Worm (Caenorhabditis elegans) whole organism, L2 larva: ENCODE measurements around the gene syf-2.

Experiments used
- aly-2 ChIP-seq: fragments of 150-350 bp; optimal IDR thresholded peaks from 2 replicates; lab custom pipeline; 2014; ENCODE audit warnings: missing biosample characterization, missing genetic modification characterization
- ama-1 ChIP-seq: fragments of 150-350 bp; optimal IDR thresholded peaks from 2 replicates; lab custom pipeline; 2018; ENCODE audit warnings: inconsistent platforms
- ceh-82 ChIP-seq: fragments of 150-350 bp; optimal IDR thresholded peaks from 2 replicates; lab custom pipeline; 2014; ENCODE audit warnings: missing biosample characterization, missing genetic modification characterization
- fos-1 ChIP-seq: fragments of 150-350 bp; optimal IDR thresholded peaks from 2 replicates; lab custom pipeline; 2014; ENCODE audit warnings: missing biosample characterization, missing genetic modification characterization
- lin-13 ChIP-seq: fragments of 150-350 bp; optimal IDR thresholded peaks from 2 replicates; lab custom pipeline; 2014; ENCODE audit warnings: missing biosample characterization, missing genetic modification reagents, missing genetic modification characterization
- mab-5 ChIP-seq: fragments of 150-350 bp; optimal IDR thresholded peaks from 2 replicates; lab custom pipeline; 2014; ENCODE audit warnings: missing biosample characterization, missing genetic modification characterization
- nhr-12 ChIP-seq: fragments of 150-350 bp; optimal IDR thresholded peaks from 2 replicates; lab custom pipeline; 2014; ENCODE audit warnings: missing biosample characterization, missing genetic modification characterization
- nhr-237 ChIP-seq: fragments of 150-350 bp; optimal IDR thresholded peaks from 2 replicates; lab custom pipeline; 2014; ENCODE audit warnings: missing biosample characterization, missing genetic modification characterization
- peb-1 ChIP-seq: fragments of 150-350 bp; optimal IDR thresholded peaks from 2 replicates; lab custom pipeline; 2014; ENCODE audit warnings: missing biosample characterization, missing genetic modification characterization
- skn-1 ChIP-seq: sonication (generic microtip); optimal IDR thresholded peaks from 2 replicates; lab custom pipeline; 2017; ENCODE audit warnings: missing biosample characterization, missing genetic modification characterization
- unc-39 ChIP-seq: fragments of 150-350 bp; optimal IDR thresholded peaks from 2 replicates; lab custom pipeline; 2014; ENCODE audit warnings: missing biosample characterization, missing genetic modification characterization
- unc-55 ChIP-seq: fragments of 150-350 bp; sonication (generic microtip); optimal IDR thresholded peaks from 3 replicates; lab custom pipeline; 2014; ENCODE audit warnings: missing biosample characterization, missing genetic modification reagents, missing genetic modification characterization
- ztf-11 ChIP-seq: sonication (generic microtip); optimal IDR thresholded peaks from 2 replicates; lab custom pipeline; 2017; ENCODE audit warnings: missing biosample characterization, missing genetic modification characterization
- ztf-4 ChIP-seq: fragments of 150-350 bp; optimal IDR thresholded peaks from 2 replicates; lab custom pipeline; 2014; ENCODE audit warnings: missing biosample characterization, missing genetic modification characterization

- TF ChIP-seq nhr-12 (tag; lab: Kevin White, UChicago) (no peak), fos-1 (no peak), unc-39 (tag; lab: Kevin White, UChicago) (no peak), ama-1 (lab: Kevin White, UChicago) (no peak), aly-2 (tag; lab: Kevin White, UChicago) (no peak), lin-13 (no peak), unc-55 (no peak), ceh-82 (no peak), ztf-4 (tag; lab: Kevin White, UChicago) (no peak), nhr-237 (tag; lab: Kevin White, UChicago) (no peak), skn-1 (tag; lab: Kevin White, UChicago) (no peak), peb-1 (tag; lab: Kevin White, UChicago) (no peak), ztf-11 (no peak), mab-5 (tag; lab: Kevin White, UChicago) (no peak)
Measured at ce11 chrIII:7111793-7112192, 50.1 kb downstream of the syf-2 start, which contains the start of gene B0280.7.
